Fruit fly (Drosophila melanogaster) whole organism, embryonic: ENCODE measurements around the gene Klp67A.
A peak's percentile ranks its signal among the peaks of the same experiment; 100 is the strongest.

Experiments used
- Ada2b ChIP-seq: fragments of 200-800 bp; sonication (Bioruptor generic); IDR thresholded peaks from 2 replicates; pipeline ENCODE4 v1.3.6; 2022; ENCODE audit warnings: missing biosample characterization, missing genetic modification characterization
- Atf3 ChIP-seq: fragments of 200-800 bp; sonication (Bioruptor generic); optimal IDR thresholded peaks from 3 replicates; lab custom pipeline; 2016; ENCODE audit warnings: missing biosample characterization, missing genetic modification characterization
- Atf6 ChIP-seq: fragments of 200-800 bp; sonication (Bioruptor generic); IDR thresholded peaks from 2 replicates; pipeline ENCODE4 v1.3.6; 2022; ENCODE audit warnings: missing biosample characterization, missing genetic modification characterization
- B-H2 ChIP-seq: fragments of 200-800 bp; sonication (Bioruptor generic); optimal IDR thresholded peaks from 2 replicates; lab custom pipeline; 2018; ENCODE audit warnings: missing biosample characterization, mild to moderate bottlenecking, missing genetic modification characterization
- Bteb2 ChIP-seq: fragments of 200-800 bp; sonication (Bioruptor generic); optimal IDR thresholded peaks from 2 replicates; lab custom pipeline; 2016; ENCODE audit warnings: missing biosample characterization, missing genetic modification characterization
- CG11695 ChIP-seq: fragments of 200-800 bp; sonication (Bioruptor generic); IDR thresholded peaks from 3 replicates; pipeline ENCODE4 v1.3.6; 2022; ENCODE audit warnings: missing biosample characterization, missing genetic modification characterization
- CG1603 ChIP-seq: fragments of 200-800 bp; sonication (Bioruptor generic); optimal IDR thresholded peaks from 2 replicates; lab custom pipeline; 2019; ENCODE audit warnings: missing biosample characterization, mild to moderate bottlenecking, missing genetic modification characterization, moderate library complexity
- CG2875 ChIP-seq: fragments of 200-800 bp; sonication (Bioruptor generic); optimal IDR thresholded peaks from 2 replicates; lab custom pipeline; 2017; ENCODE audit warnings: missing biosample characterization, mild to moderate bottlenecking, missing genetic modification characterization, missing genetic modification reagents
- CG31224 ChIP-seq: fragments of 200-800 bp; sonication (Bioruptor generic); IDR thresholded peaks from 2 replicates; pipeline ENCODE4 v1.3.6; 2022; ENCODE audit warnings: missing biosample characterization, missing genetic modification characterization
- CG4282 ChIP-seq: fragments of 200-800 bp; sonication (Bioruptor generic); optimal IDR thresholded peaks from 2 replicates; lab custom pipeline; 2016; ENCODE audit warnings: missing biosample characterization, missing genetic modification characterization
- CG6175 ChIP-seq: fragments of 200-800 bp; sonication (Bioruptor generic); IDR thresholded peaks from 3 replicates; pipeline ENCODE4 v1.3.6; 2022; ENCODE audit warnings: missing biosample characterization, missing genetic modification characterization
- CG6854 ChIP-seq: fragments of 200-800 bp; sonication (Bioruptor generic); optimal IDR thresholded peaks from 3 replicates; lab custom pipeline; 2017; ENCODE audit warnings: missing biosample characterization, mild to moderate bottlenecking, missing genetic modification characterization
- CG8359 ChIP-seq: fragments of 200-800 bp; sonication (Bioruptor generic); optimal IDR thresholded peaks from 2 replicates; lab custom pipeline; 2017; ENCODE audit warnings: missing biosample characterization, mild to moderate bottlenecking, missing genetic modification characterization, borderline replicate concordance
- Camta ChIP-seq: fragments of 200-800 bp; sonication (Bioruptor generic); optimal IDR thresholded peaks from 2 replicates; lab custom pipeline; 2016; ENCODE audit warnings: missing biosample characterization, missing genetic modification characterization
- Dbx ChIP-seq: fragments of 200-800 bp; sonication (Bioruptor generic); IDR thresholded peaks from 3 replicates; pipeline ENCODE4 v1.3.6; 2022; ENCODE audit warnings: missing biosample characterization, missing genetic modification characterization
- Deaf1 ChIP-seq: fragments of 200-800 bp; optimal IDR thresholded peaks from 3 replicates; lab custom pipeline; 2019; ENCODE audit warnings: missing biosample characterization, mild to moderate bottlenecking, missing genetic modification characterization, moderate library complexity
- Drgx ChIP-seq: fragments of 200-800 bp; sonication (Bioruptor generic); IDR thresholded peaks from 2 replicates; pipeline ENCODE4 v1.3.6; 2022; ENCODE audit warnings: missing biosample characterization, missing genetic modification characterization
- Ets65A ChIP-seq: fragments of 200-800 bp; sonication (Bioruptor generic); peaks from one replicate; lab custom pipeline; 2016; ENCODE audit warnings: missing biosample characterization, missing genetic modification characterization
- GATAe ChIP-seq: fragments of 200-800 bp; sonication (Bioruptor generic); conservative IDR thresholded peaks from 2 replicates; pipeline ENCODE4 v1.3.6; 2022; ENCODE audit warnings: missing biosample characterization, missing genetic modification characterization
- Hmx ChIP-seq: fragments of 200-800 bp; sonication (Bioruptor generic); optimal IDR thresholded peaks from 2 replicates; lab custom pipeline; 2016; ENCODE audit warnings: missing biosample characterization, missing genetic modification characterization
- Jarid2 ChIP-seq: fragments of 200-800 bp; sonication (Bioruptor generic); optimal IDR thresholded peaks from 3 replicates; lab custom pipeline; 2017; ENCODE audit warnings: mild to moderate bottlenecking, missing biosample characterization, missing genetic modification reagents, missing genetic modification characterization
- MESR4 ChIP-seq: fragments of 200-800 bp; sonication (Bioruptor generic); optimal IDR thresholded peaks from 2 replicates; lab custom pipeline; 2018; ENCODE audit warnings: missing biosample characterization, mild to moderate bottlenecking, missing genetic modification characterization, moderate library complexity
- Nf-YA ChIP-seq: fragments of 200-800 bp; sonication (Bioruptor generic); IDR thresholded peaks from 2 replicates; pipeline ENCODE4 v1.3.6; 2022; ENCODE audit warnings: missing biosample characterization, missing genetic modification characterization
- NfI ChIP-seq: fragments of 200-800 bp; sonication (Bioruptor generic); optimal IDR thresholded peaks from 3 replicates; lab custom pipeline; 2018; ENCODE audit warnings: missing biosample characterization, mild to moderate bottlenecking, missing genetic modification characterization, moderate library complexity
- Oaz ChIP-seq: fragments of 200-800 bp; sonication (Bioruptor generic); IDR thresholded peaks from 2 replicates; pipeline ENCODE4 v1.3.6; 2022; ENCODE audit warnings: missing biosample characterization, missing genetic modification characterization
- Optix ChIP-seq: fragments of 200-800 bp; sonication (Bioruptor generic); IDR thresholded peaks from 3 replicates; pipeline ENCODE4 v1.3.6; 2022; ENCODE audit warnings: missing biosample characterization, missing genetic modification characterization
- Rfx ChIP-seq: fragments of 200-800 bp; sonication (Bioruptor generic); IDR thresholded peaks from 2 replicates; pipeline ENCODE4 v1.3.6; 2022; ENCODE audit warnings: missing biosample characterization, missing genetic modification characterization
- Sry-δ ChIP-seq: fragments of 200-800 bp; sonication (Bioruptor generic); optimal IDR thresholded peaks from 2 replicates; lab custom pipeline; 2016; ENCODE audit warnings: missing biosample characterization, missing genetic modification characterization
- Ssrp ChIP-seq: fragments of 200-800 bp; sonication (Bioruptor generic); optimal IDR thresholded peaks from 2 replicates; lab custom pipeline; 2018; ENCODE audit warnings: missing biosample characterization, mild to moderate bottlenecking, missing genetic modification characterization, moderate library complexity
- Trl ChIP-seq, 3 experiments: fragments of >200 bp in 2 of 3; fragments of 200-800 bp in 1 of 3; sonication (Bioruptor generic) in 1 of 3; optimal IDR thresholded peaks; 2 replicates in 1 of 3; 3 replicates in 2 of 3; lab custom pipeline; 2016 to 2017; ENCODE audit warnings: missing biosample characterization in 1 of 3, missing genetic modification characterization in 1 of 3
- ash1 ChIP-seq: fragments of 200-800 bp; sonication (Bioruptor generic); optimal IDR thresholded peaks from 2 replicates; lab custom pipeline; 2018; ENCODE audit warnings: missing biosample characterization, mild to moderate bottlenecking, missing genetic modification characterization
- cg ChIP-seq: fragments of 200-800 bp; sonication (Bioruptor generic); optimal IDR thresholded peaks from 3 replicates; lab custom pipeline; 2019; ENCODE audit warnings: missing biosample characterization, mild to moderate bottlenecking, missing genetic modification characterization, moderate library complexity
- croc ChIP-seq: fragments of 200-800 bp; sonication (Bioruptor generic); conservative IDR thresholded peaks from 3 replicates; pipeline ENCODE4 v1.3.6; 2022; ENCODE audit warnings: missing biosample characterization, missing genetic modification characterization
- da ChIP-seq: fragments of 200-800 bp; sonication (Bioruptor generic); optimal IDR thresholded peaks from 2 replicates; lab custom pipeline; 2016; ENCODE audit warnings: missing biosample characterization, missing genetic modification characterization
- dmrt11E ChIP-seq: fragments of 200-800 bp; sonication (Bioruptor generic); optimal IDR thresholded peaks from 3 replicates; lab custom pipeline; 2018; ENCODE audit warnings: missing biosample characterization, mild to moderate bottlenecking, missing genetic modification characterization, moderate library complexity
- gce ChIP-seq: fragments of 200-800 bp; sonication (Bioruptor generic); IDR thresholded peaks from 3 replicates; pipeline ENCODE4 v1.3.6; 2022; ENCODE audit warnings: missing biosample characterization, missing genetic modification characterization
- gfzf ChIP-seq: fragments of 200-800 bp; sonication (Bioruptor generic); optimal IDR thresholded peaks from 2 replicates; lab custom pipeline; 2016; ENCODE audit warnings: missing biosample characterization, mild to moderate bottlenecking, missing genetic modification characterization, moderate library complexity
- gt ChIP-seq: fragments of 200-800 bp; sonication (Bioruptor generic); IDR thresholded peaks from 2 replicates; pipeline ENCODE4 v1.3.6; 2022; ENCODE audit warnings: missing biosample characterization, missing genetic modification characterization
- hbn ChIP-seq: fragments of 200-800 bp; sonication (Bioruptor generic); IDR thresholded peaks from 2 replicates; pipeline ENCODE4 v1.3.6; 2022; ENCODE audit warnings: missing biosample characterization, missing genetic modification characterization; ENCODE audit not compliant: partially characterized antibody
- insv ChIP-seq, 2 experiments: fragments of 200-800 bp; sonication (Bioruptor generic); optimal IDR thresholded peaks; 3 replicates each; lab custom pipeline; 2016 to 2018; ENCODE audit warnings: missing biosample characterization in 2 of 2, missing genetic modification characterization in 2 of 2
- klu ChIP-seq: fragments of 200-800 bp; sonication (Bioruptor generic); IDR thresholded peaks from 2 replicates; pipeline ENCODE4 v1.3.6; 2022; ENCODE audit warnings: missing biosample characterization, missing genetic modification characterization
- lab ChIP-seq: fragments of 200-800 bp; sonication (Bioruptor generic); optimal IDR thresholded peaks from 3 replicates; lab custom pipeline; 2017; ENCODE audit warnings: missing biosample characterization, missing genetic modification characterization, mild to moderate bottlenecking, moderate library complexity, missing genetic modification reagents
- lilli ChIP-seq: fragments of 200-800 bp; sonication (Bioruptor generic); optimal IDR thresholded peaks from 3 replicates; lab custom pipeline; 2016; ENCODE audit warnings: missing biosample characterization, missing genetic modification characterization
- pan ChIP-seq, 4 experiments: fragments of >200 bp in 3 of 4; fragments of 200-800 bp in 1 of 4; sonication (Bioruptor generic) in 1 of 4; optimal IDR thresholded peaks in 3 of 4; IDR thresholded peaks in 1 of 4; 2 replicates each; pipeline versions ENCODE4 v1.3.6 to Lab custom; 2017 to 2022; ENCODE audit warnings: missing biosample characterization in 2 of 4, missing genetic modification characterization in 2 of 4, mixed read lengths in 1 of 4
- psq ChIP-seq: fragments of 200-800 bp; sonication (Bioruptor generic); optimal IDR thresholded peaks from 2 replicates; lab custom pipeline; 2017; ENCODE audit warnings: missing biosample characterization, missing genetic modification characterization
- run ChIP-seq: fragments of 200-800 bp; sonication (Bioruptor generic); optimal IDR thresholded peaks from 3 replicates; lab custom pipeline; 2018; ENCODE audit warnings: missing biosample characterization, mild to moderate bottlenecking, missing genetic modification characterization
- scrt ChIP-seq: fragments of 200-800 bp; sonication (Bioruptor generic); optimal IDR thresholded peaks from 2 replicates; lab custom pipeline; 2018; ENCODE audit warnings: missing biosample characterization, mild to moderate bottlenecking, missing genetic modification characterization, moderate library complexity
- sens ChIP-seq: fragments of 200-800 bp; sonication (Bioruptor generic); peaks from one replicate; lab custom pipeline; 2016; ENCODE audit warnings: missing biosample characterization, missing genetic modification characterization
- seq ChIP-seq: fragments of 200-800 bp; sonication (Bioruptor generic); IDR thresholded peaks from 2 replicates; pipeline ENCODE4 v1.3.6; 2022; ENCODE audit warnings: missing biosample characterization, missing genetic modification characterization
- sisA ChIP-seq: fragments of 200-800 bp; sonication (Bioruptor generic); IDR thresholded peaks from 2 replicates; pipeline ENCODE4 v1.3.6; 2022; ENCODE audit warnings: missing biosample characterization, missing genetic modification characterization
- so ChIP-seq: fragments of 200-800 bp; sonication (Bioruptor generic); IDR thresholded peaks from 3 replicates; pipeline ENCODE4 v1.3.6; 2022; ENCODE audit warnings: missing biosample characterization, missing genetic modification characterization

Klp67A gene

DNA sequence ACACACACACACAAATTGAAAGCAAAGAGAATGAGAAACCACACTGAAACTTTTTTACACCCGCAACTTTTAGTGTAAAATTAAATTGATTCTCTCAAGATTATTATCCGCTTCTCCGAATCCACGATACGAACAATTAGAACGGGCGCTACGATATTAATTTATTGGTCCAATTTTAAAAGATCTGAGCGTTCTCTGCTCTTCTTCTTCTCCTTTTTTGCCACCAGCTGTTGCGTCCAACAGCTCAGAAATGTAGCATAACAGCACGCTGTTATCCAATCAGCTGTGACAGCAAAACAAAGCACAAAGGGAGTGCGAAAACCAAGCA, 8.2 kb downstream of the Klp67A start, which contains the start of the genes UGP and Svip (continued):
- TF ChIP-seq B-H2 (GFP tag; lab: Kevin White, UChicago) (no peak), Oaz (GFP tag; lab: Robert Waterston, UW) (no peak), lilli (GFP tag; lab: Kevin White, UChicago) (peak; percentile 3), lab (GFP tag; lab: Kevin White, UChicago) (no peak), Drgx (GFP tag; lab: Robert Waterston, UW) (peak; percentile 65; the same call in 1 of the 2 replicates), Atf3 (GFP tag; lab: Kevin White, UChicago) (no peak), Rfx (GFP tag; lab: Robert Waterston, UW) (no peak), run (no peak), Atf6 (GFP tag; lab: Robert Waterston, UW) (0 out of 2 replicates have a peak, but pooled peaks have one; percentile 8), Camta (no peak), Jarid2 (GFP tag; lab: Kevin White, UChicago) (no peak), Dbx (GFP tag; lab: Robert Waterston, UW) (no peak), Deaf1 (tag; lab: Kevin White, UChicago) (no peak), Nf-YA (GFP tag; lab: Robert Waterston, UW) (no peak), Trl (optimal IDR thresholded peaks at IDR 0.05; lab: Kevin White, UChicago) (peak in 1 of 2 experiments; percentile 21), Trl (GFP tag; optimal IDR thresholded peaks at IDR 0.05; lab: Kevin White, UChicago) (no peak), Hmx (GFP tag; lab: Kevin White, UChicago) (no peak), so (GFP tag; lab: Robert Waterston, UW) (no peak), Ada2b (peak; percentile 30; the same call in 1 of the 2 replicates), dmrt11E (tag; lab: Kevin White, UChicago) (no peak), sens (peak; percentile 54), gfzf (GFP tag; lab: Kevin White, UChicago) (peak; percentile 9), Sry-δ (no peak), klu (GFP tag; lab: Robert Waterston, UW) (no peak), CG31224 (GFP tag; lab: Robert Waterston, UW) (no peak), gce (no peak), sisA (no peak), ash1 (GFP tag; lab: Kevin White, UChicago) (no peak), Optix (no peak), insv (GFP tag; optimal IDR thresholded peaks at IDR 0.05; lab: Kevin White, UChicago) (peak in 1 of 2 experiments; percentile 85), MESR4 (GFP tag; lab: Kevin White, UChicago) (peak; percentile 43), CG11695 (GFP tag; lab: Robert Waterston, UW) (0 out of 3 replicates have a peak, but pooled peaks have one; percentile 21), da (GFP tag; lab: Kevin White, UChicago) (no peak), CG6854 (GFP tag; lab: Kevin White, UChicago) (no peak), scrt (peak; percentile 52), gt (GFP tag; lab: Robert Waterston, UW) (no peak), Ets65A (no peak), cg (GFP tag; lab: Kevin White, UChicago) (peak; percentile 70), GATAe (GFP tag; lab: Robert Waterston, UW) (no peak), Bteb2 (GFP tag; lab: Kevin White, UChicago) (peak; percentile 10), CG4282 (peak; percentile 27), pan (optimal IDR thresholded peaks at IDR 0.05; lab: Kevin White, UChicago) (no peak), pan (GFP tag; optimal IDR thresholded peaks at IDR 0.05 in 1 of 2, IDR thresholded peaks at IDR 0.05 in 1 of 2) (no peak), Ssrp (tag; lab: Kevin White, UChicago) (no peak), psq (GFP tag; lab: Kevin White, UChicago) (peak; percentile 25), CG6175 (GFP tag; lab: Robert Waterston, UW) (no peak), seq (GFP tag; lab: Robert Waterston, UW) (no peak), CG2875 (GFP tag; lab: Kevin White, UChicago) (no peak), NfI (GFP tag; lab: Kevin White, UChicago) (peak; percentile 11), croc (GFP tag; lab: Robert Waterston, UW) (no peak), CG8359 (GFP tag; lab: Kevin White, UChicago) (no peak), CG1603 (tag; lab: Kevin White, UChicago) (peak; percentile 41), hbn (GFP tag; lab: Robert Waterston, UW) (peak; percentile 25; the same call in 1 of the 2 replicates)
